Worm (Caenorhabditis elegans) whole organism, midembryonic: Measurements from ENCODE around the gene ZK1248.5.

Experiments used
- T22C8.4 ChIP-seq: fragments of 200-800 bp; sonication (Bioruptor generic); IDR thresholded peaks from 2 replicates; pipeline ENCODE4 v1.3.6; 2022; ENCODE audit warnings: missing genetic modification characterization, missing compliant biosample characterization
- cog-1 ChIP-seq: sonication (generic microtip); optimal IDR thresholded peaks from 2 replicates; lab custom pipeline; 2016; ENCODE audit warnings: missing genetic modification characterization, missing compliant biosample characterization
- flt-1 ChIP-seq: fragments of 200-800 bp; sonication (Bioruptor generic); IDR thresholded peaks from 2 replicates; pipeline ENCODE4 v1.3.6; 2022; ENCODE audit warnings: missing genetic modification characterization, missing compliant biosample characterization
- klf-2 ChIP-seq: fragments of 200-800 bp; sonication (Bioruptor generic); conservative IDR thresholded peaks from 2 replicates; pipeline ENCODE4 v1.3.6; 2022; ENCODE audit warnings: missing genetic modification reagents, missing genetic modification characterization, missing compliant biosample characterization
- med-1 ChIP-seq: sonication (generic microtip); optimal IDR thresholded peaks from 2 replicates; lab custom pipeline; 2017; ENCODE audit warnings: missing genetic modification characterization, mild to moderate bottlenecking, missing compliant biosample characterization, antibody characterized with exemption, missing genetic modification reagents; ENCODE audit not compliant: insufficient read depth
- ref-1 ChIP-seq: fragments of 200-800 bp; sonication (Bioruptor generic); conservative IDR thresholded peaks from 2 replicates; pipeline ENCODE4 v1.3.6; 2022; ENCODE audit warnings: missing genetic modification reagents, missing genetic modification characterization, missing compliant biosample characterization
- tab-1 ChIP-seq: fragments of 200-800 bp; sonication (Bioruptor generic); IDR thresholded peaks from 2 replicates; pipeline ENCODE4 v1.3.6; 2022; ENCODE audit warnings: missing genetic modification characterization, missing compliant biosample characterization
- ztf-23 ChIP-seq: fragments of 200-800 bp; sonication (Bioruptor generic); IDR thresholded peaks from 2 replicates; pipeline ENCODE4 v1.3.6; 2022; ENCODE audit warnings: missing genetic modification reagents, missing genetic modification characterization, missing compliant biosample characterization
- ztf-29 ChIP-seq: fragments of 200-800 bp; sonication (Bioruptor generic); IDR thresholded peaks from 2 replicates; pipeline ENCODE4 v1.3.6; 2022; ENCODE audit warnings: missing genetic modification reagents, missing genetic modification characterization, missing compliant biosample characterization

The ZK1248.5 gene

DNA sequence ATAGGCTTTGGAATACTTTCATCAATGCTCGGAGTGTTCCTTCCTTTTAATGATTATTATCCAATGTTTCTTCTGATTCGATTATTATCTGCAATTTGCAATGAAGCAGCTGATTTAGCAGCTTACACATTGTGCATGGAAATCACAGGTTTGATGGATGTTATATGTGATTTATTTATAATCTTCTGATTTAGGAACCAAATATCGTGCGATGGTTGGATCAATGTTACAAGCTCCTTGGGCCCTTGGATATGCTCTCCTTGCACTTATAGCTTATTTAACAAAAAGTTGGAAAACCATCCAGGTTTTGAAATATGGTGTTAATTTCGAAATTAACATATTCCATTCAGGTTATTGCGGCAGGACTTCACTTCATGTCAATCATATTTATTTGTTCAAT, 24.8 kb upstream of the ZK1248.5 start:
- TF ChIP-seq med-1 (GFP tag; lab: Kevin White, UChicago) (no peak), klf-2 (GFP tag; lab: Robert Waterston, UW) (no peak), ref-1 (GFP tag; lab: Robert Waterston, UW) (no peak), ztf-23 (GFP tag; lab: Robert Waterston, UW) (no peak), T22C8.4 (no peak), tab-1 (GFP tag; lab: Robert Waterston, UW) (no peak), flt-1 (GFP tag; lab: Robert Waterston, UW) (no peak), cog-1 (tag; lab: Kevin White, UChicago) (no peak), ztf-29 (GFP tag; lab: Robert Waterston, UW) (no peak)

DNA sequence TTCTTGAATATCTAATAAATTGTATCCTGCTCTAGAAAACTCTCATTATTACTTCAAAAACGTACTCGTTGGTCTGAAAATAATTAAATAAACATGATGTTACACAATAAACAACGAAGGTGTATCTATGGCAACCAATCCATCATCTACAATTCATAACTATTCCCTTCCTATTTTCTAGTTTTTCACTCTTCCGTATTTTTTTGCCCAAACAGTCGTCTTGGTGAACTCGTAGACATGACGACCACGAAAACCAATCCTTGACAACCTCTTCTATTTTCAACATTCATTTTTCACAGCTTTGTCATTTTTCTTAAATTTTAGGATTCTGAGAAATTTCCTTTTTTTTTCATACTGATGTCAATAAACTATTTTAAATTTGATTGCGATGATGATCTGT, 21.5 kb upstream of the ZK1248.5 start, which contains the start of gene K05F1.13:
TSS of gene K05F1.13 (plus strand) at position 301 of the 400 bp plus-strand sequence.
- TF ChIP-seq T22C8.4 (no peak), klf-2 (GFP tag; lab: Robert Waterston, UW) (no peak), ztf-29 (GFP tag; lab: Robert Waterston, UW) (no peak), ref-1 (GFP tag; lab: Robert Waterston, UW) (no peak), cog-1 (tag; lab: Kevin White, UChicago) (no peak), tab-1 (GFP tag; lab: Robert Waterston, UW) (no peak), flt-1 (GFP tag; lab: Robert Waterston, UW) (no peak), med-1 (GFP tag; lab: Kevin White, UChicago) (no peak), ztf-23 (GFP tag; lab: Robert Waterston, UW) (no peak)

DNA sequence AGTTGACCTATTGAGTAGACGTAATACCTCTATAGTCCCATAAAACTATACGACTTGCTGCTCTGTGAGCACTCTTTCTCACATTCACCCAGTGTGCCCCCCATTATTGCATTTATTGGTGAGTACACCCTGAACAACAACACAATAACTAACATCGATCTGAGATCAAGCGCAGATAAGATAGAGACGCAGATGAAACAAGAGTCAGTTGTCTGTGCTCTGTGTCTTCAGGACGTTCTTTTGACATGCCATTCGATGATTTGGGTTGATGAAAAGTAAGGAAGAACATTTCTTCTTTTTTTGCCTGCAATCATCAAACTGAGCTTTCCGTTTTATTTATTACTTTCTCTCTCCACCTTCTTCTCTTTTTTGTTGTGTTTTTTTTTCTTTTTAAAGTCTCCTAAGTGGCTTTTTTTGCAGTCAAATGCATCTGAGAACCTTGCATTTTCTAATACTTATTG, 20.0 kb upstream of the ZK1248.5 start, which contains the start of gene lect-2:
TSS of gene lect-2 (plus strand) at position 411 of the 461 bp plus-strand sequence.
- TF ChIP-seq med-1 (GFP tag; lab: Kevin White, UChicago) (no peak), klf-2 (GFP tag; lab: Robert Waterston, UW) (no peak), ztf-29 (GFP tag; lab: Robert Waterston, UW) (no peak), cog-1 (tag; lab: Kevin White, UChicago) (no peak), ref-1 (GFP tag; lab: Robert Waterston, UW) (no peak), ztf-23 (GFP tag; lab: Robert Waterston, UW) (no peak), tab-1 (GFP tag; lab: Robert Waterston, UW) (no peak), T22C8.4 (no peak), flt-1 (GFP tag; lab: Robert Waterston, UW) (no peak)

DNA sequence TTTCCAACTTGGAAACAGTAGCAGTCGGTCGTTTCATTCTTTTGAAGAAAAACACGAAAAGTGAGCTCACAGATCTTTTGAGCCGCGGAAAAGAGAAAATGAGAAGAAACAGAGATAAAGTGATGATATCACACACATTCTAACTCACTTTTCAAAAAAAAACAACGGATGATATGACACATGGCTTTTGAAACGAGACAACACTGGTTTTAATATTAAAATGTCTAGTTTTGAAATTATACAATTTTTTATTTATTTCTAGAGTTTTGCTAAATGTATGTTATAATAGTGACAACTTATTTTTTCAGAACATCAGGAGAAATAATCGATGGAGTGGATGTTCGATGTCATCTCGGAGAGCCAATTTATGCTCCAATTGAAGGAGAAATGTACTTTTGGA, 17.8 kb upstream of the ZK1248.5 start, which contains the start of gene K05F1.14:
TSS of gene K05F1.14 (minus strand) at position 101 of the 400 bp plus-strand sequence.
- TF ChIP-seq med-1 (GFP tag; lab: Kevin White, UChicago) (no peak), ztf-23 (GFP tag; lab: Robert Waterston, UW) (no peak)

DNA sequence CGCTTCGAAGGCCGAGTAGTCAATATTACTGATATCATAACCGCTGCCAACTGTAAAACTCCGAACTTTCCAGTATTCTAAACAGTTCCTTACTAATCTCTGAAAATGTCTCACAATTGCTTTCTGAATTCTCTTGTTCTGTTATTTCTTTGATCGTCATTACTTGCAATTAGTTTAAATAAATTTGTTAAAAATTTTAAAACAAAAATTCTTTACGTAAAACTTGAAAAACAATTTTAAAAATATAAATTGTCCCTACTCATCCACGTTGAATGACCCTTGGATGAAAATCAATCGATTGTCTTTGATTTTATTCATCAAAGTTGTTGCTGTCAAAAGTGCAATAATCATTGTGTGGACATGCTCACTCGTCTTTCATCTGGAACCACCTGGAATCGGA, 16.1 kb upstream of the ZK1248.5 start, which contains the start of gene acdh-8:
TSS of gene acdh-8 (plus strand) at position 301 of the 400 bp plus-strand sequence.
- TF ChIP-seq ztf-23 (GFP tag; lab: Robert Waterston, UW) (no peak), klf-2 (GFP tag; lab: Robert Waterston, UW) (no peak), tab-1 (GFP tag; lab: Robert Waterston, UW) (no peak), flt-1 (GFP tag; lab: Robert Waterston, UW) (no peak), cog-1 (tag; lab: Kevin White, UChicago) (no peak), med-1 (GFP tag; lab: Kevin White, UChicago) (no peak), T22C8.4 (no peak), ref-1 (GFP tag; lab: Robert Waterston, UW) (no peak), ztf-29 (GFP tag; lab: Robert Waterston, UW) (no peak)

DNA sequence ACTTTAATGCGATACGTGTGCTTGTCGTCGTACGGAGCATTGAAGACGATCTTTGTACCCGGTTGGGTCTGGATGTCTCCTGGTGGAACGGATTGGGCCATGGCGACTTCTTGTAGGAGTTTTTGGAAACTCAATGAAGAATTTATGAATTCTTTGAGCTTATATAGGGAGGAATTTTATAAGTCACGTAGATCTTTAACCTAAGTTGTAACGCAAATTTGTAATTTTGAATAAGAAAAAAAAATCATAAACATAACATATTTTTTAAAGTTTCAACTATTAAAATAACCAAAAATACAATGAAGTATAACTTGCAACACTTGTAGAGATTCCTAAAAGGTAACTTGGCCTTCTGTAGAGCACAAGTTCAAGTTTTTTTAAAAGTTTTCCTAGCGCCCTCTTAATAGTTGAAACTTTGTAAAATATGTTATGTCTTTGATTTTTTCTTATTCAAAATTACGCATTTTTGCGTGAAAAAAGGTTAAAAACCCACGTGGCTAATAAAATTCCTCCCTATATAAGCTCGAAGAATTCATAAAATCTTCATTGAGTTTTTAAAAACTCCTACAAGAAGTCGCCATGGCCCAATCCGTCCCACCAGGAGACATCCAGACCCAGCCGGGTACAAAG, 12.9 kb upstream of the ZK1248.5 start, which contains the start of the genes msp-63 and msp-142:
TSS of gene msp-63 (minus strand) at position 101 of the 630 bp plus-strand sequence.
TSS of gene msp-142 (plus strand) at position 580 of the 630 bp plus-strand sequence.
- no peak for TF ChIP-seq klf-2 (GFP tag; lab: Robert Waterston, UW)
- TF ChIP-seq ref-1 (GFP tag; lab: Robert Waterston, UW) = no peak
- TF ChIP-seq cog-1 (tag; lab: Kevin White, UChicago) = no peak
- TF ChIP-seq flt-1 (GFP tag; lab: Robert Waterston, UW) = no peak
- no peak for TF ChIP-seq ztf-29 (GFP tag; lab: Robert Waterston, UW)
- no peak for TF ChIP-seq ztf-23 (GFP tag; lab: Robert Waterston, UW)
- no peak for TF ChIP-seq tab-1 (GFP tag; lab: Robert Waterston, UW)
- TF ChIP-seq T22C8.4 = no peak
- no peak for TF ChIP-seq med-1 (GFP tag; lab: Kevin White, UChicago)

DNA sequence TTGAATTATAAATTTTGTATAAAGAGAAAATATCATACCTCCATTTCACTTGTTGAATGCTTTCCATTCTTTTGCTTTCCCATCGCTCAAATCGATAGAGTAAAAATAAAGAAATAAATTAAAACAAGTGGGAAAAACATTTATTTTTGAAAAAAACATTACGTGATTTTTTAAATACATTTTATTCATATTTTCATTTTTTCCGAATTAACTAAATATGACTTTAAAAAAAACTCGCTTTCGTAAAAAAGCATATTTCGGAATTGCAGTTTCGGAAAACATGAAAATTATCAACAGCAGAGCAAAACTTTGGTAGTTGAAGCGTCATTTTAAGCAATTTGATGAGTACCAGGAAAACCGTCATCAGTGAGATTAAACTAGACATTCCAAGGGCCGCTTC, 10.8 kb upstream of the ZK1248.5 start, which contains the start of gene K05F1.8:
TSS of gene K05F1.8 (minus strand) at position 101 of the 400 bp plus-strand sequence.
- TF ChIP-seq ztf-29 (GFP tag; lab: Robert Waterston, UW) = no peak
- TF ChIP-seq cog-1 (tag; lab: Kevin White, UChicago) = no peak
- no peak for TF ChIP-seq flt-1 (GFP tag; lab: Robert Waterston, UW)
- no peak for TF ChIP-seq ref-1 (GFP tag; lab: Robert Waterston, UW)
- TF ChIP-seq klf-2 (GFP tag; lab: Robert Waterston, UW) = no peak
- no peak for TF ChIP-seq tab-1 (GFP tag; lab: Robert Waterston, UW)
- no peak for TF ChIP-seq ztf-23 (GFP tag; lab: Robert Waterston, UW)
- no peak for TF ChIP-seq med-1 (GFP tag; lab: Kevin White, UChicago)
- TF ChIP-seq T22C8.4 = no peak

DNA sequence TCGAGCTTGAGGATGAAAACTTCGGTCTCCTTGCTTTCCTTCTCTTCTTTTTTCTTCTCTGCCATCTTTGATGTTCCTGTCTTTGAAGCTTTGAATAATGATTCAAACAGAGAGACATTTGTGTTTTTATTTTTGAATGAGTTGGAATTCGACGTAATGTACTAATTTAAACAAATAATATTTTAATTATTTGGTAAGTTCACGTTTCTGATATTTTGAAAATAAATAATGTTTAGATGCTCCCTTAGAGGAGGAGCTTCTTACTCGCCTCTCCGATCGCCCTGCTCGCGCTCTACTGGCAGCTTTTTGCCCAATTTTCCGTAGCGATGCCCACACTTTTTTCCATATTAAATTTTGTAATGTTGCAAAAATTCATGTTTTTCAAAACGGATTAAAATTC, 9.2 kb upstream of the ZK1248.5 start, which contains the start of the genes K05F1.9 and K05F1.1:
TSS of gene K05F1.9 (minus strand) at position 101 of the 400 bp plus-strand sequence.
TSS of gene K05F1.1 (plus strand) at position 308 of the 400 bp plus-strand sequence.
- TF ChIP-seq cog-1 (tag; lab: Kevin White, UChicago) (no peak), ztf-29 (GFP tag; lab: Robert Waterston, UW) (no peak), flt-1 (GFP tag; lab: Robert Waterston, UW) (no peak), klf-2 (GFP tag; lab: Robert Waterston, UW) (no peak), ztf-23 (GFP tag; lab: Robert Waterston, UW) (no peak), ref-1 (GFP tag; lab: Robert Waterston, UW) (no peak), T22C8.4 (no peak), tab-1 (GFP tag; lab: Robert Waterston, UW) (no peak), med-1 (GFP tag; lab: Kevin White, UChicago) (no peak)
